Worm (Caenorhabditis elegans) whole organism, L4 larva: Measurements from ENCODE around the gene lbp-7.

Source experiments
- D1046.2 ChIP-seq: fragments of 200-800 bp; sonication (Bioruptor generic); IDR thresholded peaks from 2 replicates; pipeline ENCODE4 v1.3.6; 2022; ENCODE audit warnings: missing genetic modification characterization, missing compliant biosample characterization
- F26F4.8 ChIP-seq: fragments of 200-800 bp; sonication (Bioruptor generic); conservative IDR thresholded peaks from 2 replicates; pipeline ENCODE4 v1.3.6; 2022; ENCODE audit warnings: missing genetic modification characterization, missing compliant biosample characterization
- F49E8.2 ChIP-seq: sonication (generic microtip); optimal IDR thresholded peaks from 2 replicates; lab custom pipeline; 2016; ENCODE audit warnings: missing compliant biosample characterization, mild to moderate bottlenecking, missing genetic modification characterization, borderline replicate concordance
- T20F7.1 ChIP-seq: fragments of 200-800 bp; sonication (Bioruptor generic); optimal IDR thresholded peaks from 2 replicates; lab custom pipeline; 2018; ENCODE audit warnings: mild to moderate bottlenecking, missing genetic modification characterization, missing compliant biosample characterization
- Y5F2A.4 ChIP-seq: fragments of 200-800 bp; sonication (Bioruptor generic); optimal IDR thresholded peaks from 2 replicates; lab custom pipeline; 2018; ENCODE audit warnings: mild to moderate bottlenecking, missing genetic modification characterization, missing compliant biosample characterization
- aha-1 ChIP-seq: fragments of 150-350 bp; peaks from one replicate; lab custom pipeline; 2014; ENCODE audit warnings: missing biosample characterization, missing genetic modification characterization
- aly-2 ChIP-seq: sonication (generic microtip); optimal IDR thresholded peaks from 2 replicates; lab custom pipeline; 2018; ENCODE audit warnings: missing biosample characterization, missing genetic modification characterization
- attf-4 ChIP-seq: sonication (generic microtip); optimal IDR thresholded peaks from 3 replicates; lab custom pipeline; 2017; ENCODE audit warnings: missing biosample characterization, missing genetic modification characterization
- ceh-20 ChIP-seq: fragments of 200-800 bp; sonication (Bioruptor generic); IDR thresholded peaks from 2 replicates; pipeline ENCODE4 v1.3.6; 2022; ENCODE audit warnings: missing genetic modification reagents, missing genetic modification characterization, missing compliant biosample characterization
- ceh-32 ChIP-seq: sonication (generic microtip); optimal IDR thresholded peaks from 2 replicates; lab custom pipeline; 2016; ENCODE audit warnings: mild to moderate bottlenecking, missing genetic modification characterization, missing compliant biosample characterization; ENCODE audit not compliant: poor library complexity
- ceh-62 ChIP-seq: sonication (generic microtip); optimal IDR thresholded peaks from 2 replicates; lab custom pipeline; 2017; ENCODE audit warnings: missing biosample characterization, missing genetic modification characterization
- ceh-82 ChIP-seq: sonication (generic microtip); optimal IDR thresholded peaks from 2 replicates; lab custom pipeline; 2017; ENCODE audit warnings: missing biosample characterization, missing genetic modification characterization
- ces-1 ChIP-seq: fragments of 150-350 bp; sonication (generic microtip); optimal IDR thresholded peaks from 4 replicates; lab custom pipeline; 2014; ENCODE audit warnings: missing biosample characterization, missing genetic modification reagents, missing genetic modification characterization
- cey-2 ChIP-seq: sonication (generic microtip); optimal IDR thresholded peaks from 3 replicates; lab custom pipeline; 2017; ENCODE audit warnings: missing genetic modification characterization, mild to moderate bottlenecking, missing compliant biosample characterization, antibody characterized with exemption, borderline replicate concordance; ENCODE audit not compliant: insufficient read depth
- daf-12 ChIP-seq: fragments of 150-350 bp; optimal IDR thresholded peaks from 2 replicates; lab custom pipeline; 2014; ENCODE audit warnings: missing biosample characterization, missing genetic modification reagents, missing genetic modification characterization
- daf-16 ChIP-seq, 3 experiments: sonication (generic microtip); optimal IDR thresholded peaks; 2 replicates each; lab custom pipeline; 2016 to 2017; ENCODE audit warnings: missing genetic modification characterization in 3 of 3, missing genetic modification reagents in 3 of 3, mild to moderate bottlenecking in 2 of 3, missing compliant biosample characterization in 2 of 3, missing biosample characterization in 1 of 3, moderate library complexity in 1 of 3
- daf-19 ChIP-seq: fragments of 200-800 bp; sonication (Bioruptor generic); conservative IDR thresholded peaks from 2 replicates; pipeline ENCODE4 v1.3.6; 2022; ENCODE audit warnings: missing genetic modification characterization, missing compliant biosample characterization
- dmd-8 ChIP-seq: fragments of 200-800 bp; sonication (Bioruptor generic); IDR thresholded peaks from 2 replicates; pipeline ENCODE4 v1.3.6; 2022; ENCODE audit warnings: missing genetic modification characterization, missing compliant biosample characterization
- dpl-1 ChIP-seq: fragments of 150-350 bp; optimal IDR thresholded peaks from 2 replicates; lab custom pipeline; 2014; ENCODE audit warnings: missing biosample characterization, missing genetic modification reagents, missing genetic modification characterization
- dve-1 ChIP-seq: sonication (generic microtip); optimal IDR thresholded peaks from 2 replicates; lab custom pipeline; 2017; ENCODE audit warnings: antibody characterized with exemption, mild to moderate bottlenecking, missing genetic modification characterization, missing compliant biosample characterization; ENCODE audit not compliant: insufficient read depth
- hlh-30 ChIP-seq: sonication (generic microtip); optimal IDR thresholded peaks from 2 replicates; lab custom pipeline; 2017; ENCODE audit warnings: antibody characterized with exemption, mild to moderate bottlenecking, missing genetic modification characterization, missing compliant biosample characterization; ENCODE audit not compliant: insufficient read depth
- hmg-1.1 ChIP-seq: fragments of 200-800 bp; sonication (Bioruptor generic); IDR thresholded peaks from 2 replicates; pipeline ENCODE4 v1.3.6; 2022; ENCODE audit warnings: missing genetic modification reagents, missing genetic modification characterization, missing compliant biosample characterization
- lin-1 ChIP-seq: fragments of 200-800 bp; sonication (Bioruptor generic); IDR thresholded peaks from 2 replicates; pipeline ENCODE4 v1.3.6; 2022; ENCODE audit warnings: missing genetic modification reagents, missing genetic modification characterization, missing compliant biosample characterization
- lin-13 ChIP-seq: fragments of 150-350 bp; optimal IDR thresholded peaks from 2 replicates; lab custom pipeline; 2014; ENCODE audit warnings: missing biosample characterization, missing genetic modification reagents, missing genetic modification characterization
- lin-15B ChIP-seq: fragments of 150-350 bp; sonication (generic microtip); optimal IDR thresholded peaks from 3 replicates; lab custom pipeline; 2014; ENCODE audit warnings: missing biosample characterization, missing genetic modification characterization
- lin-29 ChIP-seq: fragments of 200-800 bp; sonication (Bioruptor generic); IDR thresholded peaks from 2 replicates; pipeline ENCODE4 v1.3.6; 2022; ENCODE audit warnings: missing genetic modification reagents, missing genetic modification characterization, missing compliant biosample characterization
- lin-38 ChIP-seq: fragments of 200-800 bp; sonication (Bioruptor generic); IDR thresholded peaks from 2 replicates; pipeline ENCODE4 v1.3.6; 2022; ENCODE audit warnings: missing genetic modification reagents, missing genetic modification characterization, missing compliant biosample characterization
- madf-9 ChIP-seq: fragments of 200-800 bp; sonication (Bioruptor generic); conservative IDR thresholded peaks from 2 replicates; pipeline ENCODE4 v1.3.6; 2022; ENCODE audit warnings: missing genetic modification reagents, missing genetic modification characterization, missing compliant biosample characterization
- mes-2 ChIP-seq: sonication (generic microtip); optimal IDR thresholded peaks from 2 replicates; lab custom pipeline; 2016; ENCODE audit warnings: missing genotype, mild to moderate bottlenecking, missing genetic modification characterization, missing compliant biosample characterization; ENCODE audit not compliant: poor library complexity, severe bottlenecking
- nhr-10 ChIP-seq: fragments of 150-350 bp; optimal IDR thresholded peaks from 2 replicates; lab custom pipeline; 2014; ENCODE audit warnings: missing biosample characterization, missing genetic modification characterization
- nhr-111 ChIP-seq: fragments of 200-800 bp; sonication (Bioruptor generic); optimal IDR thresholded peaks from 2 replicates; lab custom pipeline; 2018; ENCODE audit warnings: mild to moderate bottlenecking, missing genetic modification characterization, missing compliant biosample characterization
- nhr-25 ChIP-seq: sonication (generic microtip); optimal IDR thresholded peaks from 2 replicates; lab custom pipeline; 2017; ENCODE audit warnings: missing genetic modification characterization, mild to moderate bottlenecking, missing compliant biosample characterization, antibody characterized with exemption, moderate library complexity, borderline replicate concordance; ENCODE audit not compliant: insufficient read depth
- nhr-28 ChIP-seq: fragments of 150-350 bp; optimal IDR thresholded peaks from 2 replicates; lab custom pipeline; 2014; ENCODE audit warnings: missing biosample characterization, missing genetic modification characterization
- nhr-6 ChIP-seq: fragments of 150-350 bp; optimal IDR thresholded peaks from 2 replicates; lab custom pipeline; 2014; ENCODE audit warnings: missing biosample characterization, missing genetic modification characterization
- pha-4 ChIP-seq, 2 experiments: fragments of 150-350 bp in 1 of 2; fragments of 200-800 bp in 1 of 2; sonication (Bioruptor generic) in 1 of 2; IDR thresholded peaks in 1 of 2; optimal IDR thresholded peaks in 1 of 2; 2 replicates each; pipeline versions ENCODE4 v1.3.6 to Lab custom; 2014 to 2022; ENCODE audit warnings: missing genetic modification characterization in 2 of 2, missing genetic modification reagents in 2 of 2, missing biosample characterization in 1 of 2, missing compliant biosample characterization in 1 of 2
- saeg-2 ChIP-seq: fragments of 200-800 bp; sonication (Bioruptor generic); IDR thresholded peaks from 2 replicates; pipeline ENCODE4 v1.3.6; 2022; ENCODE audit warnings: missing genetic modification reagents, missing genetic modification characterization, missing compliant biosample characterization
- snpc-4 ChIP-seq: fragments of 150-350 bp; optimal IDR thresholded peaks from 2 replicates; lab custom pipeline; 2014; ENCODE audit warnings: missing biosample characterization, missing genetic modification characterization
- zfp-3 ChIP-seq: fragments of 200-800 bp; sonication (Bioruptor generic); conservative IDR thresholded peaks from 2 replicates; pipeline ENCODE4 v1.3.6; 2022; ENCODE audit warnings: missing genetic modification reagents, missing genetic modification characterization, missing compliant biosample characterization
- zip-11 ChIP-seq: fragments of 200-800 bp; sonication (Bioruptor generic); IDR thresholded peaks from 2 replicates; pipeline ENCODE4 v1.3.6; 2022; ENCODE audit warnings: missing genetic modification characterization, missing compliant biosample characterization
- zip-2 ChIP-seq: fragments of 150-350 bp; optimal IDR thresholded peaks from 2 replicates; lab custom pipeline; 2014; ENCODE audit warnings: missing biosample characterization, missing genetic modification characterization
- ztf-11 ChIP-seq: fragments of 150-350 bp; optimal IDR thresholded peaks from 2 replicates; lab custom pipeline; 2014; ENCODE audit warnings: missing biosample characterization, missing genetic modification characterization
- ztf-7 ChIP-seq: fragments of 150-350 bp; optimal IDR thresholded peaks from 2 replicates; lab custom pipeline; 2014; ENCODE audit warnings: missing biosample characterization, missing genetic modification characterization

The lbp-7 gene

DNA sequence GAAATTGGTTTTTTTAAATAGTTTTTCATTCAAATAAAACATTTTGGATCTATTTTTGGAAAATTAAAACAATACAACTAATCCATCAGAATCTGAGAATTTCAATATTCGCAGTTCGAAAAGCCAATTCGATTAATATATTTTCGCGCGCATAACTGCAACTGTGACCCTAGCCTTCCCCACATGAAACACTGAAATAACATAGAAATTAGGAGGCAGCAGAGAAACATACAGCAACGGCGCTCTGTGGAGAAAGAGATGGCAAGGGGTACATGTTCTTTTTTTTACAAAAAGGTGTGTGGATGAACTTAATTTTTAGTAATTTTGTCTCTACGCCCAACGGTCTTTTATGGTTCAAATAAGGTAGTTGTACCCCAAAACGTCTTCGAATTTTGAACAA lies 811 bp downstream of the lbp-7 start:
- TF ChIP-seq dpl-1 (GFP tag; lab: Kevin White, UChicago) (peak; percentile 19), nhr-10 (tag; lab: Kevin White, UChicago) (no peak), nhr-6 (tag; lab: Kevin White, UChicago) (peak; percentile 20), ceh-32 (no peak), nhr-111 (GFP tag; lab: Kevin White, UChicago) (no peak), ceh-20 (GFP tag; lab: Robert Waterston, UW) (no peak), cey-2 (tag; lab: Kevin White, UChicago) (no peak), ztf-11 (tag; lab: Kevin White, UChicago) (no peak), nhr-28 (tag; lab: Kevin White, UChicago) (peak; percentile 2), dve-1 (tag; lab: Kevin White, UChicago) (peak; percentile 1), madf-9 (GFP tag; lab: Robert Waterston, UW) (no peak), lin-29 (GFP tag; lab: Robert Waterston, UW) (no peak), saeg-2 (GFP tag; lab: Robert Waterston, UW) (no peak), snpc-4 (tag; lab: Kevin White, UChicago) (no peak), zfp-3 (GFP tag; lab: Robert Waterston, UW) (no peak), hlh-30 (tag; lab: Kevin White, UChicago) (peak; percentile 30), lin-15B (no peak), daf-19 (GFP tag; lab: Robert Waterston, UW) (no peak), daf-16 (GFP tag; optimal IDR thresholded peaks at IDR 0.05; lab: Kevin White, UChicago) (no peak), daf-16 (tag; optimal IDR thresholded peaks at IDR 0.05; lab: Kevin White, UChicago) (peak; percentile 22), lin-1 (GFP tag; lab: Robert Waterston, UW) (no peak)

DNA sequence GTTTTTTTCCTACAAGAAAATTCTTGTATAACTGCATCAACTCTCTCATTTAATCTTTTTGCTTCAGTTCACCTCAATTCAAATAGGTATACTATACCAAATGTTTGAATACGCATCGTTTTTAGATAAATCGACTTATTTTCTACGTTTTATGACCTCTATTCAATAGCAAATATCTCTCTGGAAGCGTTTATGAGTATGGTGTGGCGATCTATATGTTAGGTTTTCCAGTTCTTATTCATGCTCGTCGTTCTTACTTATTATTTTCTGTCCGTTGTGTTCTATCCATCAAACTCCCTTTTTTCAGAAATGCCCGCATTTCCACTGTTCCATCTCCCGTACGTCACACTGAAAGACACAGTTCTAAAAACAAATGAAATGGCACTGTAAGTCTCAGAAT lies 1.3 kb downstream of the lbp-7 start, which contains the start of gene T22G5.3:
Gene T22G5.3 (plus strand): TSS at position 301 of the 400 bp plus-strand sequence.
- TF ChIP-seq dve-1 (tag; lab: Kevin White, UChicago) (no peak), ceh-82 (no peak), dmd-8 (GFP tag; lab: Robert Waterston, UW) (no peak)

DNA sequence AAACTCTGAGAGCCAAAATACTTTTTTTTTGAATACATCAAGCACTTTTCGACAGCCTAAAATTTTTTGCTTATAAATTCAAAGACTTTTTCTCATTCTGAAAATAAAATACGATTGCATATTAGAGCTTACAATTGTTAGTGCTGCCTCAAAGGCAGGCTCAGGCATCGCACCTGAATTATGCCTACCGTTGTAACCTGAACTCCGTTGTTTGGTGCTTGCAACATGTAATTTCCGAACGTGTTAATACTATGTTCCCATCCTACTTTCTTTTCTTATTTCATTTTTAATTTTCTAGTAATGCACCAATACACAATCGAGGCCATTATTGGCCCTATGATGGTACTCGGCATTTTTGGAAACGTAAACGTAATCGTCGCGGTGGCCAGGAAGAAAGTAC lies 8.0 kb downstream of the lbp-7 start, which contains the start of gene srsx-19:
Gene srsx-19 (plus strand): TSS at position 301 of the 400 bp plus-strand sequence.
- TF ChIP-seq hmg-1.1 (GFP tag; lab: Robert Waterston, UW) (no peak), aha-1 (peak; percentile 16), attf-4 (tag; lab: Kevin White, UChicago) (no peak), daf-12 (tag; lab: Kevin White, UChicago) (no peak), cey-2 (tag; lab: Kevin White, UChicago) (no peak), ceh-62 (tag; lab: Kevin White, UChicago) (no peak)

DNA sequence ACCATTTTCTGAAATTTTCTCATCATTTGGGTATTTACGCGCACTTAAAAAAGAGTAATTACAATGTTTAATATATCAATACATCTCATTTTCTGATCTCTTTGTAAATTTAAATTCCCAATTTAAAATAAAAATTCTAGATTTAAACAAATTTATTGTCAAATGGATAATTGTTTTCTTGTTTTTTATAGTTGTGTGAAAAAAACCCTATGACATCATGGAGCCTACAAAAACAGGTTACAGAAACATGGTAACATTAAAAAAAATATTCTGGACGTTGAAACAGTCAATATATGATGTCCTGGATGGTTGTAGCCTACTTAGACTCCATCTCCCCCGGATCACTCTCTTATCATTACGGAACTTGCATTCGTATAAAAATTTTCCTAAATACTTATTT lies 10.2 kb downstream of the lbp-7 start, which contains the start of gene spp-12:
Gene spp-12 (plus strand): TSS at position 301 of the 400 bp plus-strand sequence.
- no peak for TF ChIP-seq pha-4 (GFP tag; IDR thresholded peaks at IDR 0.05; lab: Robert Waterston, UW)
- TF ChIP-seq pha-4 (tag; optimal IDR thresholded peaks at IDR 0.05; lab: Kevin White, UChicago), result no peak
- TF ChIP-seq Y5F2A.4 (GFP tag; lab: Kevin White, UChicago), result no peak

DNA sequence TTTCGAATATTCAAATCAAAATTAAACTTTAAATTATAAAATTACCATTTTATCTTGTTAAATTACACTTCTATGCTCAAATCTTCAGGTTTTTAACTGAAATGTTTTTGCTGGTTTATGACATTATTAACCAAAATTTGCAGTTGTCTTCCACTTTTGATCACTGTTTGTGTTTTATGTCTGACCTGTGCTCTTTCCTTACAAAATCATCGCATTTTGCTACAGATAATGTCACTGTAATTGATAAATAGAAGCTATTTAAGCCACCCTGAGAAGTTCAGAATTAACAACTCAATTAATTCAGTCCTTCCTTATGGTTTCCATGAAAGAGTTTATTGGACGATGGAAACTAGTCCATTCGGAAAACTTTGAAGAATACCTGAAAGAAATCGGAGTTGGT lies 11.1 kb downstream of the lbp-7 start, which contains the start of gene lbp-8:
Gene lbp-8 (plus strand): TSS at position 301 of the 400 bp plus-strand sequence.
- no peak for TF ChIP-seq snpc-4 (tag; lab: Kevin White, UChicago)
- TF ChIP-seq F49E8.2 (tag; lab: Kevin White, UChicago), result no peak
- TF ChIP-seq Y5F2A.4 (GFP tag; lab: Kevin White, UChicago), result no peak
- no peak for TF ChIP-seq aly-2
- no peak for TF ChIP-seq F26F4.8 (GFP tag; lab: Robert Waterston, UW)
- no peak for TF ChIP-seq D1046.2
- no peak for TF ChIP-seq zip-2
- TF ChIP-seq saeg-2 (GFP tag; lab: Robert Waterston, UW), result no peak
- no peak for TF ChIP-seq ces-1
- no peak for TF ChIP-seq zip-11 (GFP tag; lab: Robert Waterston, UW)
- TF ChIP-seq lin-13 (GFP tag; lab: Kevin White, UChicago), result no peak
- no peak for TF ChIP-seq nhr-111 (GFP tag; lab: Kevin White, UChicago)
- TF ChIP-seq ztf-7, result no peak
- no peak for TF ChIP-seq nhr-25 (tag; lab: Kevin White, UChicago)
- TF ChIP-seq mes-2 (tag; lab: Kevin White, UChicago), result no peak
- no peak for TF ChIP-seq cey-2 (tag; lab: Kevin White, UChicago)
- TF ChIP-seq lin-38 (GFP tag; lab: Robert Waterston, UW), result no peak
- TF ChIP-seq T20F7.1 (GFP tag; lab: Kevin White, UChicago), result no peak
